Worm (Caenorhabditis elegans) whole organism, L1 larva: ENCODE measurements around the gene pac-1.

Experiments used
- C16A3.4 ChIP-seq: fragments of 150-350 bp; optimal IDR thresholded peaks from 2 replicates; lab custom pipeline; 2014; ENCODE audit warnings: missing biosample characterization, missing genetic modification characterization
- C34B4.2 ChIP-seq: sonication (generic microtip); optimal IDR thresholded peaks from 2 replicates; lab custom pipeline; 2017; ENCODE audit warnings: mild to moderate bottlenecking, missing genetic modification characterization, missing compliant biosample characterization
- Y116A8C.19 ChIP-seq: sonication (generic microtip); optimal IDR thresholded peaks from 2 replicates; lab custom pipeline; 2016; ENCODE audit warnings: missing compliant biosample characterization, missing genetic modification characterization, borderline replicate concordance
- aha-1 ChIP-seq: fragments of 150-350 bp; optimal IDR thresholded peaks from 2 replicates; lab custom pipeline; 2014; ENCODE audit warnings: missing biosample characterization, missing genetic modification characterization
- aly-2 ChIP-seq: fragments of 150-350 bp; optimal IDR thresholded peaks from 2 replicates; lab custom pipeline; 2014; ENCODE audit warnings: missing biosample characterization, missing genetic modification characterization
- ama-1 ChIP-seq: fragments of 150-350 bp; optimal IDR thresholded peaks from 2 replicates; lab custom pipeline; 2014
- blmp-1 ChIP-seq: fragments of 150-350 bp; optimal IDR thresholded peaks from 2 replicates; lab custom pipeline; 2014; ENCODE audit warnings: missing biosample characterization, missing genetic modification characterization
- ceh-8 ChIP-seq: fragments of 200-800 bp; sonication (Bioruptor generic); optimal IDR thresholded peaks from 2 replicates; lab custom pipeline; 2018; ENCODE audit warnings: mild to moderate bottlenecking, missing genetic modification characterization, moderate library complexity, missing compliant biosample characterization
- ceh-88 ChIP-seq: fragments of 200-800 bp; sonication (Bioruptor generic); IDR thresholded peaks from 2 replicates; pipeline ENCODE4 v1.3.6; 2022; ENCODE audit warnings: missing genetic modification characterization, missing compliant biosample characterization
- ceh-90 ChIP-seq: sonication (generic microtip); optimal IDR thresholded peaks from 2 replicates; lab custom pipeline; 2016; ENCODE audit warnings: missing genetic modification characterization, missing compliant biosample characterization
- dpl-1 ChIP-seq, 3 experiments: fragments of 150-350 bp in 2 of 3; sonication (generic microtip) in 1 of 3; optimal IDR thresholded peaks; 2 replicates each; lab custom pipeline; 2014 to 2017; ENCODE audit warnings: missing biosample characterization in 3 of 3, missing genetic modification characterization in 3 of 3, missing genetic modification reagents in 3 of 3
- dsc-1 ChIP-seq: sonication (generic microtip); optimal IDR thresholded peaks from 2 replicates; lab custom pipeline; 2016; ENCODE audit warnings: mild to moderate bottlenecking, missing genetic modification characterization, missing compliant biosample characterization
- efl-1 ChIP-seq, 4 experiments: fragments of 150-350 bp; optimal IDR thresholded peaks in 3 of 4; peaks in 1 of 4; 1 replicate in 1 of 4; 2 replicates in 3 of 4; lab custom pipeline; 2014; ENCODE audit warnings: missing biosample characterization in 2 of 4, missing genetic modification characterization in 2 of 4, missing genetic modification reagents in 2 of 4
- efl-3 ChIP-seq: fragments of 200-800 bp; sonication (Bioruptor generic); optimal IDR thresholded peaks from 2 replicates; lab custom pipeline; 2018; ENCODE audit warnings: mild to moderate bottlenecking, missing genetic modification characterization, missing compliant biosample characterization
- egl-27 ChIP-seq, 2 experiments: fragments of 150-350 bp in 1 of 2; sonication (generic microtip); optimal IDR thresholded peaks; 3 replicates each; lab custom pipeline; 2017 to 2018; ENCODE audit warnings: missing biosample characterization in 2 of 2, missing genetic modification characterization in 2 of 2, missing genetic modification reagents in 2 of 2
- fkh-10 ChIP-seq: sonication (generic microtip); optimal IDR thresholded peaks from 2 replicates; lab custom pipeline; 2017; ENCODE audit warnings: missing biosample characterization, missing genetic modification reagents, missing genetic modification characterization
- fkh-8 ChIP-seq: sonication (generic microtip); optimal IDR thresholded peaks from 2 replicates; lab custom pipeline; 2016; ENCODE audit warnings: mild to moderate bottlenecking, missing genetic modification characterization, missing compliant biosample characterization
- fos-1 ChIP-seq: fragments of 150-350 bp; optimal IDR thresholded peaks from 2 replicates; lab custom pipeline; 2014; ENCODE audit warnings: missing biosample characterization, missing genetic modification characterization
- grh-1 ChIP-seq: fragments of 200-800 bp; sonication (Bioruptor generic); IDR thresholded peaks from 2 replicates; pipeline ENCODE4 v1.3.6; 2022; ENCODE audit warnings: missing genetic modification reagents, missing genetic modification characterization, missing compliant biosample characterization
- hlh-17 ChIP-seq: fragments of 200-800 bp; sonication (Bioruptor generic); optimal IDR thresholded peaks from 2 replicates; lab custom pipeline; 2018; ENCODE audit warnings: missing genetic modification characterization, mild to moderate bottlenecking, missing compliant biosample characterization, moderate library complexity, borderline replicate concordance
- hlh-4 ChIP-seq: sonication (generic microtip); optimal IDR thresholded peaks from 2 replicates; lab custom pipeline; 2016; ENCODE audit warnings: mild to moderate bottlenecking, missing genetic modification characterization, missing compliant biosample characterization
- irx-1 ChIP-seq: sonication (generic microtip); optimal IDR thresholded peaks from 2 replicates; lab custom pipeline; 2016; ENCODE audit warnings: missing genetic modification characterization, missing compliant biosample characterization
- isw-1 ChIP-seq: fragments of 200-800 bp; sonication (Bioruptor generic); IDR thresholded peaks from 2 replicates; pipeline ENCODE4 v1.3.6; 2022; ENCODE audit warnings: missing genetic modification characterization, missing compliant biosample characterization
- jun-1 ChIP-seq: fragments of 150-350 bp; optimal IDR thresholded peaks from 2 replicates; lab custom pipeline; 2014; ENCODE audit warnings: missing biosample characterization, missing genetic modification reagents, missing genetic modification characterization
- lin-14 ChIP-seq: fragments of 200-800 bp; sonication (Bioruptor generic); optimal IDR thresholded peaks from 2 replicates; lab custom pipeline; 2018; ENCODE audit warnings: mild to moderate bottlenecking, missing genetic modification characterization, moderate library complexity, missing compliant biosample characterization
- lin-35 ChIP-seq, 2 experiments: fragments of 150-350 bp; optimal IDR thresholded peaks; 2 replicates each; lab custom pipeline; 2014; ENCODE audit warnings: missing biosample characterization in 2 of 2, missing genetic modification characterization in 2 of 2, missing genetic modification reagents in 2 of 2
- lin-39 ChIP-seq: fragments of 150-350 bp; optimal IDR thresholded peaks from 2 replicates; lab custom pipeline; 2014; ENCODE audit warnings: missing biosample characterization, missing genetic modification reagents, missing genetic modification characterization
- mep-1 ChIP-seq: fragments of 150-350 bp; optimal IDR thresholded peaks from 2 replicates; lab custom pipeline; 2014; ENCODE audit warnings: missing biosample characterization, missing genetic modification characterization
- nhr-11 ChIP-seq: fragments of 150-350 bp; optimal IDR thresholded peaks from 2 replicates; lab custom pipeline; 2014; ENCODE audit warnings: missing biosample characterization, missing genetic modification characterization
- nhr-20 ChIP-seq: sonication (generic microtip); optimal IDR thresholded peaks from 2 replicates; lab custom pipeline; 2016; ENCODE audit warnings: mild to moderate bottlenecking, missing genetic modification characterization, missing compliant biosample characterization
- nhr-28 ChIP-seq: fragments of 150-350 bp; optimal IDR thresholded peaks from 2 replicates; lab custom pipeline; 2014; ENCODE audit warnings: missing biosample characterization, missing genetic modification characterization
- nhr-47 ChIP-seq: sonication (generic microtip); optimal IDR thresholded peaks from 2 replicates; lab custom pipeline; 2016; ENCODE audit warnings: mild to moderate bottlenecking, missing genetic modification characterization, moderate library complexity, missing compliant biosample characterization
- nhr-71 ChIP-seq: sonication (generic microtip); optimal IDR thresholded peaks from 2 replicates; lab custom pipeline; 2016; ENCODE audit warnings: mild to moderate bottlenecking, missing genetic modification characterization, moderate library complexity, missing compliant biosample characterization
- nhr-77 ChIP-seq: fragments of 150-350 bp; optimal IDR thresholded peaks from 2 replicates; lab custom pipeline; 2014; ENCODE audit warnings: missing biosample characterization, missing genetic modification characterization
- nhr-84 ChIP-seq: sonication (generic microtip); optimal IDR thresholded peaks from 2 replicates; lab custom pipeline; 2017; ENCODE audit warnings: missing biosample characterization, missing genetic modification characterization
- pqm-1 ChIP-seq: sonication (generic microtip); optimal IDR thresholded peaks from 3 replicates; lab custom pipeline; 2017; ENCODE audit warnings: missing biosample characterization, missing genetic modification characterization
- snu-23 ChIP-seq: sonication (generic microtip); optimal IDR thresholded peaks from 2 replicates; lab custom pipeline; 2016; ENCODE audit warnings: missing genetic modification characterization, missing compliant biosample characterization
- sptf-1 ChIP-seq: fragments of 150-350 bp; optimal IDR thresholded peaks from 2 replicates; lab custom pipeline; 2014; ENCODE audit warnings: missing biosample characterization, missing genetic modification characterization
- sup-37 ChIP-seq: fragments of 200-800 bp; sonication (Bioruptor generic); optimal IDR thresholded peaks from 2 replicates; lab custom pipeline; 2018; ENCODE audit warnings: mild to moderate bottlenecking, missing genetic modification characterization, missing compliant biosample characterization
- swsn-7 ChIP-seq: sonication (generic microtip); optimal IDR thresholded peaks from 2 replicates; lab custom pipeline; 2016; ENCODE audit warnings: missing genetic modification characterization, missing compliant biosample characterization
- tlp-1 ChIP-seq: fragments of 150-350 bp; optimal IDR thresholded peaks from 2 replicates; lab custom pipeline; 2014; ENCODE audit warnings: missing biosample characterization, missing genetic modification characterization
- unc-30 ChIP-seq: sonication (generic microtip); optimal IDR thresholded peaks from 2 replicates; lab custom pipeline; 2017; ENCODE audit warnings: missing biosample characterization, missing genetic modification characterization
- unc-62 ChIP-seq: fragments of 150-350 bp; optimal IDR thresholded peaks from 2 replicates; lab custom pipeline; 2014; ENCODE audit warnings: missing biosample characterization, missing genetic modification reagents, missing genetic modification characterization
- vab-15 ChIP-seq: sonication (generic microtip); optimal IDR thresholded peaks from 2 replicates; lab custom pipeline; 2017; ENCODE audit warnings: missing genotype, mild to moderate bottlenecking, missing genetic modification characterization, missing compliant biosample characterization

pac-1 gene

ce11 chrIII:8504176-8504763 is 9.5 kb downstream of the pac-1 start (continued):
- TF ChIP-seq C34B4.2 (tag; lab: Kevin White, UChicago) (no peak), nhr-28 (tag; lab: Kevin White, UChicago) (no peak), sup-37 (GFP tag; lab: Kevin White, UChicago) (no peak), nhr-84 (no peak)
- TF ChIP-seq, all 84 proteins: peak for 5

- TF ChIP-seq lin-35 (GFP tag; optimal IDR thresholded peaks at IDR 0.05; lab: Kevin White, UChicago) (peak in 1 of 2 experiments; percentile 15), nhr-71 (tag; lab: Kevin White, UChicago) (no peak), lin-14 (GFP tag; lab: Kevin White, UChicago) (peak; percentile 0)
- TF ChIP-seq, all 84 proteins: peak for 2
Measured at ce11 chrIII:8506348-8506747, 11.5 kb downstream of the pac-1 start.

- TF ChIP-seq efl-1 (optimal IDR thresholded peaks at IDR 0.05; lab: Kevin White, UChicago) = no peak
- TF ChIP-seq efl-1 (GFP tag; optimal IDR thresholded peaks at IDR 0.05 in 1 of 2; lab: Kevin White, UChicago) = peak in 1 of 2 experiments; percentile 76
- no peak for TF ChIP-seq sptf-1 (tag; lab: Kevin White, UChicago)
Measured at ce11 chrIII:8509218-8509617, 14.4 kb downstream of the pac-1 start.

- TF ChIP-seq dsc-1 (tag; lab: Kevin White, UChicago) (peak; percentile 55), pqm-1 (tag; lab: Kevin White, UChicago) (no peak), nhr-77 (tag; lab: Kevin White, UChicago) (no peak), aly-2 (no peak), dpl-1 (GFP tag; optimal IDR thresholded peaks at IDR 0.05; lab: Kevin White, UChicago) (peak in 1 of 3 experiments; percentile 1), ama-1 (lab: Kevin White, UChicago) (no peak), ceh-90 (tag; lab: Kevin White, UChicago) (no peak), grh-1 (GFP tag; lab: Robert Waterston, UW) (no peak), aha-1 (tag; lab: Kevin White, UChicago) (no peak), irx-1 (tag; lab: Kevin White, UChicago) (no peak), lin-39 (no peak), unc-62 (GFP tag; lab: Kevin White, UChicago) (no peak), Y116A8C.19 (tag; lab: Kevin White, UChicago) (no peak), egl-27 (tag; optimal IDR thresholded peaks at IDR 0.05; lab: Kevin White, UChicago) (no peak), efl-3 (GFP tag; lab: Kevin White, UChicago) (no peak), blmp-1 (tag; lab: Kevin White, UChicago) (no peak), lin-35 (GFP tag; optimal IDR thresholded peaks at IDR 0.05; lab: Kevin White, UChicago) (no peak), swsn-7 (tag; lab: Kevin White, UChicago) (no peak), unc-30 (tag; lab: Kevin White, UChicago) (no peak), nhr-11 (tag; lab: Kevin White, UChicago) (no peak), jun-1 (tag; lab: Kevin White, UChicago) (no peak), ceh-8 (GFP tag; lab: Kevin White, UChicago) (no peak), hlh-4 (tag; lab: Kevin White, UChicago) (no peak), C34B4.2 (tag; lab: Kevin White, UChicago) (no peak), fkh-10 (peak; percentile 8), hlh-17 (GFP tag; lab: Kevin White, UChicago) (no peak), ceh-88 (GFP tag; lab: Robert Waterston, UW) (no peak), nhr-47 (tag; lab: Kevin White, UChicago) (peak; percentile 46), lin-14 (GFP tag; lab: Kevin White, UChicago) (peak; percentile 85), fos-1 (tag; lab: Kevin White, UChicago) (no peak), nhr-84 (no peak), mep-1 (tag; lab: Kevin White, UChicago) (no peak), snu-23 (GFP tag; lab: Kevin White, UChicago) (peak; percentile 10), efl-1 (optimal IDR thresholded peaks at IDR 0.05; lab: Kevin White, UChicago) (peak in 1 of 2 experiments; percentile 16), efl-1 (GFP tag; optimal IDR thresholded peaks at IDR 0.05 in 1 of 2; lab: Kevin White, UChicago) (peak in 1 of 2 experiments; percentile 58), vab-15 (tag; lab: Kevin White, UChicago) (no peak), tlp-1 (no peak), isw-1 (GFP tag; lab: Robert Waterston, UW) (no peak), C16A3.4 (tag; lab: Kevin White, UChicago) (no peak), nhr-20 (no peak), fkh-8 (tag; lab: Kevin White, UChicago) (peak; percentile 74)
Measured at ce11 chrIII:8509644-8510393, 15.0 kb downstream of the pac-1 start.
